Worm (Caenorhabditis elegans) whole organism, late embryonic: ENCODE data around the gene oig-2.

Experiments
- ceh-2 ChIP-seq: sonication (generic microtip); optimal IDR thresholded peaks from 2 replicates; lab custom pipeline; 2016; ENCODE audit warnings: missing genotype, missing genetic modification characterization, missing compliant biosample characterization
- ceh-24 ChIP-seq: sonication (generic microtip); optimal IDR thresholded peaks from 2 replicates; lab custom pipeline; 2016; ENCODE audit warnings: mild to moderate bottlenecking, missing genetic modification characterization, missing compliant biosample characterization
- ceh-9 ChIP-seq: sonication (generic microtip); optimal IDR thresholded peaks from 2 replicates; lab custom pipeline; 2016; ENCODE audit warnings: mild to moderate bottlenecking, missing genetic modification characterization, inconsistent platforms, missing compliant biosample characterization
- ets-4 ChIP-seq: sonication (generic microtip); optimal IDR thresholded peaks from 2 replicates; lab custom pipeline; 2016; ENCODE audit warnings: missing genetic modification characterization, missing compliant biosample characterization
- odd-2 ChIP-seq: sonication (generic microtip); optimal IDR thresholded peaks from 2 replicates; lab custom pipeline; 2017; ENCODE audit warnings: antibody characterized with exemption, mild to moderate bottlenecking, missing genetic modification characterization, missing compliant biosample characterization
- sox-4 ChIP-seq: sonication (generic microtip); optimal IDR thresholded peaks from 2 replicates; lab custom pipeline; 2017; ENCODE audit warnings: mild to moderate bottlenecking, missing genetic modification characterization, inconsistent platforms, missing compliant biosample characterization
- unc-86 ChIP-seq: sonication (generic microtip); optimal IDR thresholded peaks from 2 replicates; lab custom pipeline; 2016; ENCODE audit warnings: missing genetic modification characterization, missing compliant biosample characterization

DNA sequence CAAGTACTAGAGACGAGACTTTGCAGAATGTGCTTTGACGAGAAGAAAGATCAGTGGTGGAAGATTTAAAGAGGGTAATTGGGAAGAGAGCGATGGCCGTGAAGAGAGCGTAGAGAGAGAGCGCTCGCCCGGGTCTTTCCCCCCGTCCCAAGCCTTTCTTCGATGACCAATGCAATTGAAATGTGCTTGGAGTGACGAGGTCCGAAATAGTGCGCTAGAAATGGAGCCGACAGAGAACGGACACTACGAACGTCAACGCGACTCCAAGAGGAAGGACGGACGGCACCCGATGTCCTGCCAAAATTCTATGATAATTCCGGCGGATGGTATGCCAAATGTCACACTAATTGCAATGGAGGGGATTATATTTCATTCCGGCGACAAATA lies 22.1 kb upstream of the oig-2 start:
- no peak for TF ChIP-seq unc-86 (tag; lab: Kevin White, UChicago)
- TF ChIP-seq sox-4 (tag; lab: Kevin White, UChicago): no peak
- TF ChIP-seq odd-2 (tag; lab: Kevin White, UChicago): no peak
- TF ChIP-seq ceh-2: no peak
- no peak for TF ChIP-seq ceh-9 (tag; lab: Kevin White, UChicago)
- no peak for TF ChIP-seq ets-4 (tag; lab: Kevin White, UChicago)
- no peak for TF ChIP-seq ceh-24 (tag; lab: Kevin White, UChicago)
